Worm (Caenorhabditis elegans) whole organism, young adult: ENCODE measurements around the gene B0361.11.

ENCODE experiments used
- ama-1 ChIP-seq, 3 experiments: fragments of 150-350 bp in 1 of 3; sonication (generic microtip) in 2 of 3; optimal IDR thresholded peaks; 2 replicates each; lab custom pipeline; 2014 to 2018; ENCODE audit warnings: missing biosample characterization in 2 of 3, missing genetic modification characterization in 2 of 3, missing genetic modification reagents in 2 of 3
- ets-4 ChIP-seq: fragments of 200-800 bp; sonication (Bioruptor generic); optimal IDR thresholded peaks from 2 replicates; lab custom pipeline; 2018; ENCODE audit warnings: mild to moderate bottlenecking, missing genetic modification characterization, missing compliant biosample characterization
- nfya-1 ChIP-seq: sonication (generic microtip); optimal IDR thresholded peaks from 2 replicates; lab custom pipeline; 2017; ENCODE audit warnings: antibody characterized with exemption, missing compliant biosample characterization, missing genetic modification characterization, borderline replicate concordance; ENCODE audit not compliant: insufficient read depth
- snpc-3.4 ChIP-seq: sonication (generic microtip); optimal IDR thresholded peaks from 2 replicates; lab custom pipeline; 2017; ENCODE audit warnings: missing genetic modification characterization, mild to moderate bottlenecking, missing compliant biosample characterization, antibody characterized with exemption, moderate library complexity, missing genotype, missing genetic modification reagents

DNA sequence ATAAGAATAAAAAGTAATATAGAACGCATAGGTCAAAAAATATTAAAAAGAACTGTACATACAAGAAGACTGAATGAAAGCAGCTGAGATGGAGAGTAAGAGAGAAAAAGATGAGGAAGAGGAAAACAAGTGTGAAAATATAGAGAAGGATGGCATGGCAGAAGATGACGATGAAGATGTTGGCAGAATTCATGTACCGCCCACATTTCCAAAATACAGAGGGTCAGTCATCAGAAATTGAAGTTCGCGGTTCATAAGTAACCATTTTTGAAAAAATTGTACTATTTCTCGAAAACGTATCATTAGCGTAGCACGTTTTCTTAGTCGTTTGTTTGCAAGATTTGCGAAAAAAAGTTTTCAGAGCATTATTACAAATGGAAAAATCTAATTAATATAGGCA is 29.7 kb upstream of the B0361.11 start, which contains the start of gene zmp-6:
- no peak for TF ChIP-seq ets-4 (GFP tag; lab: Kevin White, UChicago)
- TF ChIP-seq snpc-3.4 (tag; lab: Kevin White, UChicago) = no peak
- TF ChIP-seq nfya-1 (tag; lab: Kevin White, UChicago) = no peak
- TF ChIP-seq ama-1 (optimal IDR thresholded peaks at IDR 0.05; lab: Kevin White, UChicago) = no peak
- TF ChIP-seq ama-1 (GFP tag; optimal IDR thresholded peaks at IDR 0.05; lab: Kevin White, UChicago) = no peak
